Worm (Caenorhabditis elegans) whole organism, L2 larva: ENCODE data around the gene fbxc-53.
"Not testable (repeated sequence)": the region's sequence is repeated elsewhere in the genome, so short reads cannot be mapped to it uniquely, and the experiment has no call there.

Experiments
- egl-27 ChIP-seq: sonication (generic microtip); optimal IDR thresholded peaks from 3 replicates; lab custom pipeline; 2017; ENCODE audit warnings: missing biosample characterization, missing genetic modification reagents, missing genetic modification characterization
- elt-1 ChIP-seq: fragments of 150-350 bp; optimal IDR thresholded peaks from 2 replicates; lab custom pipeline; 2014; ENCODE audit warnings: missing biosample characterization, missing genetic modification characterization
- lin-11 ChIP-seq: fragments of 150-350 bp; sonication (generic microtip); optimal IDR thresholded peaks from 2 replicates; lab custom pipeline; 2014; ENCODE audit warnings: missing biosample characterization, missing genetic modification characterization, inconsistent platforms, mixed read lengths
- unc-39 ChIP-seq: fragments of 150-350 bp; optimal IDR thresholded peaks from 2 replicates; lab custom pipeline; 2014; ENCODE audit warnings: missing biosample characterization, missing genetic modification characterization
- unc-62 ChIP-seq: fragments of 150-350 bp; optimal IDR thresholded peaks from 2 replicates; lab custom pipeline; 2014; ENCODE audit warnings: missing biosample characterization, missing genetic modification reagents, missing genetic modification characterization

- TF ChIP-seq elt-1 (tag; lab: Kevin White, UChicago); egl-27; lin-11; unc-62 (GFP tag; lab: Kevin White, UChicago); unc-39 (tag; lab: Kevin White, UChicago): not testable (repeated sequence)
These were observed 50.5 kb downstream of the fbxc-53 start, which contains the start of gene T24E12.6 for ce11 chrII:3761599-3761998.
